Fruit fly (Drosophila melanogaster) S2 (cell line): Measurements from ENCODE around the gene bel.

ENCODE experiments used
- CG8478 ChIP-seq: fragments of >200 bp; optimal IDR thresholded peaks from 2 replicates; lab custom pipeline; 2018
- CTCF ChIP-seq, 2 experiments: fragments of >200 bp; optimal IDR thresholded peaks; 2 replicates each; lab custom pipeline; 2018

- no peak for TF ChIP-seq CTCF (optimal IDR thresholded peaks at IDR 0.05; lab: Kevin White, UChicago)
- TF ChIP-seq CG8478 (lab: Kevin White, UChicago) = no peak
These were observed 7.8 kb downstream of the bel start, which contains the start of the genes Sys1 and Dhod for dm6 chr3R:8652731-8653130.
